Worm (Caenorhabditis elegans) whole organism, L4/young adult: ENCODE measurements around the gene T12B3.2.

Experiments
- W03F9.2 ChIP-seq: fragments of 150-350 bp; optimal IDR thresholded peaks from 2 replicates; lab custom pipeline; 2014; ENCODE audit warnings: missing biosample characterization, missing genetic modification characterization
- dao-5 ChIP-seq: sonication (generic microtip); optimal IDR thresholded peaks from 2 replicates; lab custom pipeline; 2016; ENCODE audit warnings: missing genotype, missing genetic modification characterization, moderate library complexity, missing compliant biosample characterization
- him-1 ChIP-seq: sonication (generic microtip); optimal IDR thresholded peaks from 2 replicates; lab custom pipeline; 2016; ENCODE audit warnings: missing genotype, missing genetic modification reagents, missing genetic modification characterization, missing compliant biosample characterization

The T12B3.2 gene

DNA sequence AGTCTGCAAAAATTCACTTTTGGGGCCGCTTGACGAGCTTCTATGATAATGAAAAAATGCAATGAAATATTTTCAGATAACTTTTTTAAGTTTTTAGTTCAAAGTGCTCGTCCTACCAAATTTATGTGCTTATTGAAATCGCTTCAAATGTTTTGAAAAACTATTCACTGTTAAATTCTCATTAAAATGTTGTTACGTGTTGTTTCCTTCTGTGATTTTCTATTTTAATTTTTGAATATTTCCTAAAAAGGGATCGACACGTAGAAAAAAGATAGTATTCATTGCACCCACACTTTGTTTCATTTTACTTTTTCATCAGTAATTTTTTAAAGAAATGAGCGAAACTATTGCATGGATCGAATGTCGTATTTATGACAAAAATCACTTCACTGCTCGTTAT lies 42.2 kb downstream of the T12B3.2 start, which contains the start of gene B0496.6:
Gene B0496.6, plus strand, starts transcription at position 301 of the 400 bp plus-strand sequence.
- TF ChIP-seq W03F9.2 (tag; lab: Kevin White, UChicago) = no peak
- no peak for TF ChIP-seq him-1 (tag; lab: Kevin White, UChicago)
- no peak for TF ChIP-seq dao-5

DNA sequence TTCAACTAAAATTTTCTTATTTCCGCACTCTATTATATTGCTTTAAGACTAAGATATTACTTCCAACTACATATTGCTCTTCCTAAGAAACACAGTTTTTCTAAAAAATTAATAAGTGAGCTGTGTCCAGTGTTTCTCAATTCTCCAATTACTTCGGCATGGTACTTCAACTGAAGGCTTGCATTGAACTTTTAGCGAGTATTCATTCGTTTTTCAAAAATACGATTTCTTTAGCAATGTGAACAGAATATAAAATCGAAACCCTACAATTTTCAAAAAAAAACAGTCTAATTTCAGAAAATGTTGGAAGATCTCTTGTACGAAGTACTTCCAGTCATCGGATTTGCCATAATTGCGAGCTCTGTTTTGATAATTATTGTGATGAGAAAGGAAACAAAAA lies 44.3 kb downstream of the T12B3.2 start, which contains the start of gene srtx-1:
Gene srtx-1, plus strand, starts transcription at position 301 of the 400 bp plus-strand sequence.
- TF ChIP-seq him-1 (tag; lab: Kevin White, UChicago) (no peak), dao-5 (no peak), W03F9.2 (tag; lab: Kevin White, UChicago) (no peak)

DNA sequence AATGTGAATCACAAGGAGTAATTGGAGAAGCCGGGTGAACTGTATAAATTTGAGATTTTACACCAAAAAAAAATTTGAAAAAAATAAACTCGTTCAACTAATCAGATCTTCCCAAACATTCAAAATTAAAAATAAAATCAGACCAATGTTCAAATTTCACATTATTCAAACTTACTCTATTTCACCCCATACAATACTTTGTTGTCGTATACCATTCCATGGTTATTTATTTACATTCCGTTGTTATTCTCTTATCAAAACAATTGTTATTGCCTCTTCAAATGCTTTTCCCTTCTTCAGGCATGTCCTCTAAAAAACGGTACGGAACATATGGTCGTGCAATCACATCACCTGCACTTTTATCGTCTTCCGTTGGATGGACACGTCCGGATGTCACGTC lies 47.6 kb downstream of the T12B3.2 start, which contains the start of gene unc-82:
Gene unc-82, plus strand, starts transcription at position 301 of the 400 bp plus-strand sequence.
- no peak for TF ChIP-seq W03F9.2 (tag; lab: Kevin White, UChicago)
- no peak for TF ChIP-seq dao-5
- no peak for TF ChIP-seq him-1 (tag; lab: Kevin White, UChicago)

- TF ChIP-seq dao-5 (no peak), W03F9.2 (tag; lab: Kevin White, UChicago) (no peak), him-1 (tag; lab: Kevin White, UChicago) (no peak)
Measured at ce11 chrIV:7426055-7426454, 49.4 kb downstream of the T12B3.2 start.

- TF ChIP-seq W03F9.2 (tag; lab: Kevin White, UChicago) (no peak), him-1 (tag; lab: Kevin White, UChicago) (no peak), dao-5 (no peak)
Measured at ce11 chrIV:7428347-7428746, 51.7 kb downstream of the T12B3.2 start.
